Worm (Caenorhabditis elegans): Measurements from ENCODE around the gene gpd-2.

gpd-2 gene

ce11 chrX:3108603-3109002, 5.9 kb downstream of the gpd-2 start (continued):
- TF ChIP-seq unc-98 (GFP tag; IDR thresholded peaks at IDR 0.05) (peak; percentile 17; the same call in 1 of the 2 replicates), dpl-1 (GFP tag; optimal IDR thresholded peaks at IDR 0.05) (no peak), lin-13 (GFP tag; optimal IDR thresholded peaks at IDR 0.05) (no peak), rnt-1 (tag; optimal IDR thresholded peaks at IDR 0.05) (peak; percentile 84), nhr-19 (GFP tag; conservative IDR thresholded peaks at IDR 0.05) (peak; percentile 76), nhr-85 (tag) (no peak)

DNA sequence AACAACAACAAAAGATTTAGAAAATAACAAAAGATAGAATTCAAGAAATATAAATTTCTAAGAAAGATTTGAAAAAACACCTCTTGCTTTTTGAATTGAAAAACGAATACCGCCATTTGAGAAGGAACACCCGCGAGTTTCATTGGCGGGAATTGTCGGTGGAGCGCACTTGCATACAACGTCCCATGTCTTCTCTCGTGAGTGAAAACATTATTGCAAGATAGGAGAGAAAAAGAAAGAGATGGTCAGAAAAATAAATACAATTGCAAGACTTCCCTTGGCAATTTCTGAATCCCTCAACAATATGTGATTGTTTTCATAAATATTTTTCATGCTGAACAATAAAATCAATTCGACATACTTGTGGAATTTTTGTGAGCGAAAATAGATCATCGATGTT, 8.4 kb downstream of the gpd-2 start, which contains the start of gene K10B3.5:
Gene K10B3.5 (minus strand): TSS at position 343 of the 400 bp plus-strand sequence.
- TF ChIP-seq dsc-1 (tag; optimal IDR thresholded peaks at IDR 0.05) (peak; percentile 55), swsn-7 (tag; optimal IDR thresholded peaks at IDR 0.05) (peak; percentile 65), xbp-1 (tag; optimal IDR thresholded peaks at IDR 0.05) (peak; percentile 56), egl-27 (tag; optimal IDR thresholded peaks at IDR 0.05) (no peak), pax-3 (tag; optimal IDR thresholded peaks at IDR 0.05) (no peak), lin-14 (GFP tag; optimal IDR thresholded peaks at IDR 0.05) (peak; percentile 93), lin-39 (tag; optimal IDR thresholded peaks at IDR 0.05) (peak; percentile 24), egl-13 (tag; optimal IDR thresholded peaks at IDR 0.05) (peak; percentile 5), lsy-2 (tag; optimal IDR thresholded peaks at IDR 0.05) (peak; percentile 63 to 74), efl-1 (optimal IDR thresholded peaks at IDR 0.05) (peak; percentile 63 to 86), efl-1 (GFP tag; optimal IDR thresholded peaks at IDR 0.05 in 1 of 2) (peak; percentile 76 to 94), nhr-76 (tag; optimal IDR thresholded peaks at IDR 0.05) (no peak), mep-1 (tag; optimal IDR thresholded peaks at IDR 0.05) (peak; percentile 82), lir-3 (tag; optimal IDR thresholded peaks at IDR 0.05; ENCODE audit: poor library complexity) (peak; percentile 36), ces-1 (GFP tag; optimal IDR thresholded peaks at IDR 0.05) (no peak), fos-1 (tag; optimal IDR thresholded peaks at IDR 0.05) (peak; percentile 41), elt-2 (tag; optimal IDR thresholded peaks at IDR 0.05) (peak; percentile 40), ceh-82 (tag; optimal IDR thresholded peaks at IDR 0.05) (peak in 2 of 3 experiments; percentile 25 to 52), mdl-1 (tag; optimal IDR thresholded peaks at IDR 0.05) (peak in 1 of 2 experiments; percentile 58), ceh-90 (tag; optimal IDR thresholded peaks at IDR 0.05) (no peak), grh-1 (GFP tag; IDR thresholded peaks at IDR 0.05) (no peak), nhr-28 (tag; optimal IDR thresholded peaks at IDR 0.05) (no peak), nhr-237 (tag; optimal IDR thresholded peaks at IDR 0.05) (no peak), nhr-85 (tag) (peak; percentile 85), elt-3 (tag; optimal IDR thresholded peaks at IDR 0.05) (peak in 1 of 6 experiments; percentile 28), nhr-20 (tag; optimal IDR thresholded peaks at IDR 0.05) (peak; percentile 71), F16B12.6 (tag; optimal IDR thresholded peaks at IDR 0.05) (no peak), dpl-1 (GFP tag; optimal IDR thresholded peaks at IDR 0.05) (peak; percentile 78 to 88 (median 82)), ceh-88 (GFP tag; IDR thresholded peaks at IDR 0.05) (no peak), fkh-8 (tag; optimal IDR thresholded peaks at IDR 0.05) (peak; percentile 17), zag-1 (tag; optimal IDR thresholded peaks at IDR 0.05) (no peak), pag-3 (tag; optimal IDR thresholded peaks at IDR 0.05; ENCODE audit: borderline replicate concordance, insufficient read depth) (peak; percentile 60), ets-5 (GFP tag; IDR thresholded peaks at IDR 0.05) (no peak), vab-15 (tag; optimal IDR thresholded peaks at IDR 0.05) (no peak), ztf-11 (tag; optimal IDR thresholded peaks at IDR 0.05) (peak in 1 of 2 experiments; percentile 11), nhr-84 (tag; optimal IDR thresholded peaks at IDR 0.05) (no peak), isw-1 (GFP tag; IDR thresholded peaks at IDR 0.05) (no peak; the same call in 1 of the 2 replicates), snpc-4 (tag; optimal IDR thresholded peaks at IDR 0.05) (peak; percentile 43), Y116A8C.19 (tag; optimal IDR thresholded peaks at IDR 0.05; ENCODE audit: borderline replicate concordance) (no peak), tbx-2 (tag; optimal IDR thresholded peaks at IDR 0.05) (peak; percentile 72), unc-86 (tag; optimal IDR thresholded peaks at IDR 0.05) (peak; percentile 25), nhr-47 (tag; optimal IDR thresholded peaks at IDR 0.05) (peak; percentile 67), nhr-11 (tag; optimal IDR thresholded peaks at IDR 0.05) (no peak), efl-3 (GFP tag; optimal IDR thresholded peaks at IDR 0.05) (no peak), mab-9 (GFP tag; IDR thresholded peaks at IDR 0.05) (no peak), irx-1 (tag; optimal IDR thresholded peaks at IDR 0.05) (no peak), nhr-19 (GFP tag; conservative IDR thresholded peaks at IDR 0.05) (peak; percentile 50), jun-1 (tag; optimal IDR thresholded peaks at IDR 0.05) (peak; percentile 25)
